Worm (Caenorhabditis elegans) whole organism, young adult: ENCODE results near the gene B0495.7.

Experiments used
- B0019.2 ChIP-seq: fragments of 200-800 bp; sonication (Bioruptor generic); conservative IDR thresholded peaks from 2 replicates; pipeline ENCODE4 v1.3.6; 2022; ENCODE audit warnings: missing genetic modification reagents, missing genetic modification characterization, missing compliant biosample characterization
- F37B4.10 ChIP-seq: fragments of 200-800 bp; sonication (Bioruptor generic); IDR thresholded peaks from 2 replicates; pipeline ENCODE4 v1.3.6; 2022; ENCODE audit warnings: missing genetic modification characterization, missing compliant biosample characterization
- F57C9.4 ChIP-seq: sonication (generic microtip); optimal IDR thresholded peaks from 2 replicates; lab custom pipeline; 2017; ENCODE audit warnings: mild to moderate bottlenecking, missing genetic modification characterization, missing compliant biosample characterization
- K12H6.12 ChIP-seq: fragments of 200-800 bp; sonication (Bioruptor generic); optimal IDR thresholded peaks from 2 replicates; lab custom pipeline; 2018; ENCODE audit warnings: mild to moderate bottlenecking, missing genetic modification characterization, missing compliant biosample characterization
- T26A5.8 ChIP-seq: sonication (generic microtip); optimal IDR thresholded peaks from 2 replicates; lab custom pipeline; 2016; ENCODE audit warnings: missing genetic modification characterization, missing compliant biosample characterization
- Y53G8AR.9 ChIP-seq: fragments of 200-800 bp; sonication (Bioruptor generic); conservative IDR thresholded peaks from 2 replicates; pipeline ENCODE4 v1.3.6; 2022; ENCODE audit warnings: missing genetic modification reagents, missing genetic modification characterization, missing compliant biosample characterization
- Y95B8A.8 ChIP-seq: fragments of 200-800 bp; sonication (Bioruptor generic); IDR thresholded peaks from 2 replicates; pipeline ENCODE4 v1.3.6; 2022; ENCODE audit warnings: missing genetic modification reagents, missing genetic modification characterization, missing compliant biosample characterization
- ama-1 ChIP-seq, 3 experiments: fragments of 150-350 bp in 1 of 3; sonication (generic microtip) in 2 of 3; optimal IDR thresholded peaks; 2 replicates each; lab custom pipeline; 2014 to 2018; ENCODE audit warnings: missing biosample characterization in 2 of 3, missing genetic modification characterization in 2 of 3, missing genetic modification reagents in 2 of 3
- aptf-2 ChIP-seq: fragments of 200-800 bp; sonication (Bioruptor generic); conservative IDR thresholded peaks from 2 replicates; pipeline ENCODE4 v1.3.6; 2022; ENCODE audit warnings: missing genetic modification reagents, missing genetic modification characterization, missing compliant biosample characterization
- athp-1 ChIP-seq: sonication (generic microtip); optimal IDR thresholded peaks from 2 replicates; lab custom pipeline; 2017; ENCODE audit warnings: mild to moderate bottlenecking, missing genetic modification characterization, missing compliant biosample characterization
- cebp-1 ChIP-seq, 2 experiments: fragments of 200-800 bp in 1 of 2; sonication (Bioruptor generic) in 1 of 2; sonication (generic microtip) in 1 of 2; IDR thresholded peaks in 1 of 2; optimal IDR thresholded peaks in 1 of 2; 2 replicates each; pipeline versions ENCODE4 v1.3.6 to Lab custom; 2017 to 2022; ENCODE audit warnings: missing compliant biosample characterization in 2 of 2, missing genetic modification characterization in 2 of 2, mild to moderate bottlenecking in 1 of 2, missing genetic modification reagents in 1 of 2, moderate library complexity in 1 of 2
- ceh-100 ChIP-seq: fragments of 200-800 bp; sonication (Bioruptor generic); IDR thresholded peaks from 2 replicates; pipeline ENCODE4 v1.3.6; 2022; ENCODE audit warnings: missing genetic modification reagents, missing genetic modification characterization, missing compliant biosample characterization
- ceh-27 ChIP-seq: fragments of 200-800 bp; sonication (Bioruptor generic); optimal IDR thresholded peaks from 2 replicates; lab custom pipeline; 2018; ENCODE audit warnings: mild to moderate bottlenecking, missing genetic modification characterization, moderate library complexity, missing compliant biosample characterization
- ceh-40 ChIP-seq: fragments of 200-800 bp; sonication (Bioruptor generic); IDR thresholded peaks from 2 replicates; pipeline ENCODE4 v1.3.6; 2022; ENCODE audit warnings: missing genetic modification characterization, missing compliant biosample characterization
- dpl-1 ChIP-seq: fragments of 150-350 bp; optimal IDR thresholded peaks from 2 replicates; lab custom pipeline; 2014; ENCODE audit warnings: missing biosample characterization, missing genetic modification reagents, missing genetic modification characterization
- egrh-3 ChIP-seq: fragments of 200-800 bp; sonication (Bioruptor generic); IDR thresholded peaks from 2 replicates; pipeline ENCODE4 v1.3.6; 2022; ENCODE audit warnings: missing genetic modification reagents, missing genetic modification characterization, missing compliant biosample characterization
- hmg-1.2 ChIP-seq: fragments of 200-800 bp; sonication (Bioruptor generic); IDR thresholded peaks from 2 replicates; pipeline ENCODE4 v1.3.6; 2022; ENCODE audit warnings: missing genetic modification reagents, missing genetic modification characterization, missing compliant biosample characterization
- lag-1 ChIP-seq: fragments of 200-800 bp; sonication (Bioruptor generic); IDR thresholded peaks from 2 replicates; pipeline ENCODE4 v1.3.6; 2022; ENCODE audit warnings: missing genetic modification reagents, missing genetic modification characterization, missing compliant biosample characterization
- lir-1 ChIP-seq: fragments of 200-800 bp; sonication (Bioruptor generic); conservative IDR thresholded peaks from 2 replicates; pipeline ENCODE4 v1.3.6; 2022; ENCODE audit warnings: missing genetic modification reagents, missing genetic modification characterization, missing compliant biosample characterization
- lsl-1 ChIP-seq: fragments of 200-800 bp; sonication (Bioruptor generic); optimal IDR thresholded peaks from 2 replicates; lab custom pipeline; 2018; ENCODE audit warnings: mild to moderate bottlenecking, missing genetic modification characterization, moderate library complexity, missing compliant biosample characterization
- lsy-27 ChIP-seq: sonication (generic microtip); optimal IDR thresholded peaks from 2 replicates; lab custom pipeline; 2017; ENCODE audit warnings: missing genetic modification characterization, mild to moderate bottlenecking, missing compliant biosample characterization, antibody characterized with exemption, missing genotype, borderline replicate concordance; ENCODE audit not compliant: insufficient read depth
- madf-10 ChIP-seq: sonication (generic microtip); optimal IDR thresholded peaks from 2 replicates; lab custom pipeline; 2016; ENCODE audit warnings: mild to moderate bottlenecking, missing genetic modification characterization, missing compliant biosample characterization
- madf-6 ChIP-seq: fragments of 200-800 bp; sonication (Bioruptor generic); IDR thresholded peaks from 2 replicates; pipeline ENCODE4 v1.3.6; 2022; ENCODE audit warnings: missing genetic modification reagents, missing genetic modification characterization, missing compliant biosample characterization
- mcd-1 ChIP-seq: fragments of 200-800 bp; sonication (Bioruptor generic); IDR thresholded peaks from 2 replicates; pipeline ENCODE4 v1.3.6; 2022; ENCODE audit warnings: missing genetic modification reagents, missing genetic modification characterization, missing compliant biosample characterization
- mes-4 ChIP-seq: sonication (generic microtip); optimal IDR thresholded peaks from 2 replicates; lab custom pipeline; 2016; ENCODE audit warnings: missing genotype, missing genetic modification characterization, missing compliant biosample characterization
- nfya-1 ChIP-seq: sonication (generic microtip); optimal IDR thresholded peaks from 2 replicates; lab custom pipeline; 2017; ENCODE audit warnings: antibody characterized with exemption, missing compliant biosample characterization, missing genetic modification characterization, borderline replicate concordance; ENCODE audit not compliant: insufficient read depth
- nfyb-1 ChIP-seq: fragments of 200-800 bp; sonication (Bioruptor generic); IDR thresholded peaks from 2 replicates; pipeline ENCODE4 v1.3.6; 2022; ENCODE audit warnings: missing genetic modification reagents, missing genetic modification characterization, missing compliant biosample characterization
- nhr-90 ChIP-seq: sonication (generic microtip); optimal IDR thresholded peaks from 2 replicates; lab custom pipeline; 2016; ENCODE audit warnings: missing genotype, mild to moderate bottlenecking, missing genetic modification characterization, missing compliant biosample characterization
- pbrm-1 ChIP-seq: fragments of 200-800 bp; sonication (Bioruptor generic); IDR thresholded peaks from 2 replicates; pipeline ENCODE4 v1.3.6; 2022; ENCODE audit warnings: missing genetic modification reagents, missing genetic modification characterization, missing compliant biosample characterization
- rec-8 ChIP-seq, 2 experiments: sonication (generic microtip); optimal IDR thresholded peaks; 2 replicates each; lab custom pipeline; 2016; ENCODE audit warnings: mild to moderate bottlenecking in 2 of 2, missing genetic modification characterization in 2 of 2, missing genetic modification reagents in 2 of 2, missing genotype in 2 of 2, missing biosample characterization in 1 of 2, missing compliant biosample characterization in 1 of 2, moderate library complexity in 1 of 2
- repo-1 ChIP-seq: sonication (generic microtip); optimal IDR thresholded peaks from 2 replicates; lab custom pipeline; 2017; ENCODE audit warnings: mild to moderate bottlenecking, missing genetic modification characterization, missing compliant biosample characterization
- rpc-1 ChIP-seq, 2 experiments: fragments of 150-350 bp in 1 of 2; sonication (generic microtip) in 1 of 2; optimal IDR thresholded peaks; 2 replicates each; lab custom pipeline; 2014 to 2018; ENCODE audit warnings: missing biosample characterization in 1 of 2, missing genetic modification characterization in 1 of 2, missing genetic modification reagents in 1 of 2, missing genotype in 1 of 2
- sdz-38 ChIP-seq: sonication (generic microtip); optimal IDR thresholded peaks from 2 replicates; lab custom pipeline; 2016; ENCODE audit warnings: missing genotype, missing genetic modification characterization, missing compliant biosample characterization
- sptf-2 ChIP-seq: fragments of 200-800 bp; sonication (Bioruptor generic); optimal IDR thresholded peaks from 2 replicates; lab custom pipeline; 2018; ENCODE audit warnings: mild to moderate bottlenecking, missing genetic modification characterization, missing compliant biosample characterization
- tbp1 ChIP-seq: fragments of 200-800 bp; sonication (Bioruptor generic); optimal IDR thresholded peaks from 2 replicates; lab custom pipeline; 2018; ENCODE audit warnings: mild to moderate bottlenecking, missing genetic modification characterization, missing compliant biosample characterization
- tbx-9 ChIP-seq: sonication (generic microtip); optimal IDR thresholded peaks from 2 replicates; lab custom pipeline; 2016; ENCODE audit warnings: borderline replicate concordance, missing genetic modification characterization, inconsistent platforms, missing compliant biosample characterization
- tlf-1 ChIP-seq: fragments of 200-800 bp; sonication (Bioruptor generic); optimal IDR thresholded peaks from 2 replicates; lab custom pipeline; 2018; ENCODE audit warnings: mild to moderate bottlenecking, missing genetic modification characterization, missing compliant biosample characterization
- xnd-1 ChIP-seq: sonication (generic microtip); optimal IDR thresholded peaks from 2 replicates; lab custom pipeline; 2016; ENCODE audit warnings: missing genotype, missing genetic modification reagents, missing genetic modification characterization, missing compliant biosample characterization
- zim-3 ChIP-seq: sonication (generic microtip); optimal IDR thresholded peaks from 2 replicates; lab custom pipeline; 2017; ENCODE audit warnings: mild to moderate bottlenecking, missing genetic modification characterization, moderate library complexity, missing compliant biosample characterization
- ztf-18 ChIP-seq: sonication (generic microtip); optimal IDR thresholded peaks from 2 replicates; lab custom pipeline; 2016; ENCODE audit warnings: missing genotype, mild to moderate bottlenecking, missing genetic modification characterization, missing compliant biosample characterization
- ztf-28 ChIP-seq: fragments of 200-800 bp; sonication (Bioruptor generic); IDR thresholded peaks from 2 replicates; pipeline ENCODE4 v1.3.6; 2022; ENCODE audit warnings: missing genetic modification reagents, missing genetic modification characterization, missing compliant biosample characterization

B0495.7 gene

DNA sequence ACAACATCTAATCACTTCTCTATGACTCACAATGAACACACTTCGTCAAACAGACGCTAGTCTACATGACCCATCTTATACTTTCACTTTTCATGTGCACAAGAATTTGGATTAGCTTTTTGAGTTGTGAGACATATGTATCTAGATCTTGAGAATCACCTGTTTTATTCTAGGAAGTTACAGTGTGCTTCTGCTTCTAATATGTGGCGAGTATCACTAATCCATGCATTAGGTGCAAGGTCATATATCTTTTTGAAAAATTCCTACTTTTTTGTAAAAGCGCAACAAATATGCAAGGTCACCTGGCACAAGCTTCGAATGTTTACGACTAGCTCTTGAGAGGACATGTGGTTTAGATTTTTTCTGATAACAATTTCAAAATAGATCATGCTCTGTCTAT lies 29.3 kb downstream of the B0495.7 start (continued):
- no peak for TF ChIP-seq lag-1 (GFP tag; lab: Robert Waterston, UW)

DNA sequence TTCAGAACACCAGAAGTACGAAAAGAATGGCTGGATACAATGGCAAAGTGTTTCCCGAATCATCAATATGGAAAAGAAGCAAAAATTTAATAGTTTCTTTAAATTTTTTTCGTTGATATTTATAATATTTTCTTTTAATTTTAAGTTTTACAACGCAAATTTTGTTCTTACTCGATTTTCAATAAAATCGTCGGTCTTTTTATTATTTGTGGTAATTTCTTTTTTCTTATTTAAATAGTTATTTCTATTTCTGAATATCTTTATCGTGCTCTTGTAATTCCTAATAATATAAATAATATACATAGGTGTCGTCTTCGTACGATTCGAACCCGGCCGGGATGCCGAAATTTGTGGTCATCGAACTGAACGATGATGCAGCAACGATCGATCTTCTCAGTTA lies 33.3 kb downstream of the B0495.7 start, which contains the start of gene lir-1:
Gene lir-1, plus strand, starts transcription at position 301 of the 400 bp plus-strand sequence.
- TF ChIP-seq Y95B8A.8 (GFP tag; lab: Robert Waterston, UW) (no peak), athp-1 (no peak), nfya-1 (no peak), tbx-9 (tag; lab: Kevin White, UChicago) (no peak), madf-6 (GFP tag; lab: Robert Waterston, UW) (no peak), ztf-28 (GFP tag; lab: Robert Waterston, UW) (no peak), T26A5.8 (tag; lab: Kevin White, UChicago) (no peak), xnd-1 (tag; lab: Kevin White, UChicago) (no peak)

DNA sequence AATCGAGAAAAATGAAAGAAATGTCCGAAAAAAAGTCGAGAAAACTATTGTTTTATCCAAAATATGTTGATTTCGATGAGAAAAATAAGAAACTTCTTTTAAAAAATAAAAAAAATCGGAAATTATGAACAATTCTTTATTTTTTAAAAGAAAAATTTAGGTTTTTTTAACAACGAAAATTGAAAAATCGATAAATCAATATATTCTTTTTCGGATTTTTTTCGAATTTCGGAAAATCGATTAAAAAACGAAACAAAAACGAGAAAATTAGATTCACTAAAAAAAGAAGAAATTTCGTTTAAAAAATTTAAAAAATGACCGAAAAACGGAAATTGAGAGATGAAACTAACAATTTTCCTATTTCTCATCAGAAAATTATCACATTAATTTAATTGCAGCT lies 35.0 kb downstream of the B0495.7 start:
- TF ChIP-seq sdz-38 (tag; lab: Kevin White, UChicago) (no peak), ceh-100 (GFP tag; lab: Robert Waterston, UW) (no peak), lsl-1 (GFP tag; lab: Kevin White, UChicago) (no peak), egrh-3 (GFP tag; lab: Robert Waterston, UW) (no peak), Y95B8A.8 (GFP tag; lab: Robert Waterston, UW) (no peak), nfyb-1 (GFP tag; lab: Robert Waterston, UW) (no peak), nhr-90 (tag; lab: Kevin White, UChicago) (no peak), tbp1 (GFP tag; lab: Kevin White, UChicago) (no peak), rec-8 (tag; optimal IDR thresholded peaks at IDR 0.05; lab: Kevin White, UChicago) (no peak), ztf-28 (GFP tag; lab: Robert Waterston, UW) (no peak), repo-1 (tag; lab: Kevin White, UChicago) (no peak), ceh-40 (no peak)

DNA sequence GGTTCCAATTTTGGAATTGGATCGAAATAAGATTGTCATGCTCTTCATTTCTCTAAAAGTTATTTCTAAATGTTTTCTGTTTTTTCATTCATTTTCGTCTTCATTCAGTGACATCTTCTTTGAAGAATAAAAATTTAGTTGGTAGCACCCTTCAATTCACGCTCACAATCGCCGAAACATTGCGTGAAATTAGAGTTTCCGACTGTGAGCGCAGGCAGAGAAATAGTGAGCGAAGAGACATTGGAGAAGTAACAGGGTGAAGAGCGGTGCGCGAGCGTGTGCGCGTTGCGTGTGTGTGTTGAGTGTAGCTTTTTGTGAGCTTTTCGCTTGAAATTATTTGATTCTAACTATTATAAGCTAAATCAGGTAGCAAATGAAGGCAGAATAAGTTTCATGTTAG lies 35.6 kb downstream of the B0495.7 start:
- TF ChIP-seq B0019.2 (GFP tag; lab: Robert Waterston, UW), result no peak
- no peak for TF ChIP-seq sptf-2
- no peak for TF ChIP-seq lir-1 (GFP tag; lab: Robert Waterston, UW)
- no peak for TF ChIP-seq madf-10 (tag; lab: Kevin White, UChicago)
- TF ChIP-seq tlf-1, result no peak
- no peak for TF ChIP-seq F57C9.4 (tag; lab: Kevin White, UChicago)
- peak; percentile 16 for TF ChIP-seq ceh-27
- TF ChIP-seq mes-4 (tag; lab: Kevin White, UChicago), result no peak
- TF ChIP-seq tbx-9 (tag; lab: Kevin White, UChicago), result no peak
- TF ChIP-seq lsy-27 (tag; lab: Kevin White, UChicago), result no peak
- no peak for TF ChIP-seq lsl-1 (GFP tag; lab: Kevin White, UChicago)
- TF ChIP-seq zim-3 (tag; lab: Kevin White, UChicago), result no peak
- no peak for TF ChIP-seq ama-1 (optimal IDR thresholded peaks at IDR 0.05; lab: Kevin White, UChicago)
- no peak for TF ChIP-seq ama-1 (GFP tag; optimal IDR thresholded peaks at IDR 0.05; lab: Kevin White, UChicago)
- 0 out of 2 replicates have a peak, but pooled peaks have one; percentile 31 for TF ChIP-seq pbrm-1 (GFP tag; lab: Robert Waterston, UW)
- TF ChIP-seq mcd-1 (GFP tag; lab: Robert Waterston, UW), result 0 out of 2 replicates have a peak, but pooled peaks have one; percentile 14
- no peak for TF ChIP-seq cebp-1 (GFP tag; IDR thresholded peaks at IDR 0.05; lab: Robert Waterston, UW)
- TF ChIP-seq cebp-1 (tag; optimal IDR thresholded peaks at IDR 0.05; lab: Kevin White, UChicago), result peak; percentile 52
- no peak for TF ChIP-seq dpl-1 (GFP tag; lab: Kevin White, UChicago)
- TF ChIP-seq K12H6.12, result no peak
- no peak for TF ChIP-seq aptf-2 (GFP tag; lab: Robert Waterston, UW)
- peak; percentile 65; the same call in 1 of the 2 replicates for TF ChIP-seq hmg-1.2 (GFP tag; lab: Robert Waterston, UW)
- TF ChIP-seq rpc-1 (optimal IDR thresholded peaks at IDR 0.05; lab: Kevin White, UChicago), result no peak
- TF ChIP-seq rpc-1 (tag; optimal IDR thresholded peaks at IDR 0.05; lab: Kevin White, UChicago), result no peak
- no peak for TF ChIP-seq ztf-18 (tag; lab: Kevin White, UChicago)
- TF ChIP-seq F37B4.10, result no peak
- no peak for TF ChIP-seq Y53G8AR.9 (GFP tag; lab: Robert Waterston, UW)
